Worm (Caenorhabditis elegans) whole organism, young adult: ENCODE data around the gene K05G3.1.
"Not testable (repeated sequence)": the region's sequence is repeated elsewhere in the genome, so short reads cannot be mapped to it uniquely, and the experiment has no call there.

Experiments used
- B0261.1 ChIP-seq: sonication (generic microtip); optimal IDR thresholded peaks from 2 replicates; lab custom pipeline; 2016; ENCODE audit warnings: mild to moderate bottlenecking, missing genetic modification characterization, moderate library complexity, missing compliant biosample characterization
- B0336.3 ChIP-seq: fragments of 200-800 bp; sonication (Bioruptor generic); IDR thresholded peaks from 2 replicates; pipeline ENCODE4 v1.3.6; 2022; ENCODE audit warnings: missing genetic modification characterization, missing compliant biosample characterization
- F57C9.4 ChIP-seq: sonication (generic microtip); optimal IDR thresholded peaks from 2 replicates; lab custom pipeline; 2017; ENCODE audit warnings: mild to moderate bottlenecking, missing genetic modification characterization, missing compliant biosample characterization
- T26A5.8 ChIP-seq: sonication (generic microtip); optimal IDR thresholded peaks from 2 replicates; lab custom pipeline; 2016; ENCODE audit warnings: missing genetic modification characterization, missing compliant biosample characterization
- Y56A3A.18 ChIP-seq: fragments of 200-800 bp; sonication (Bioruptor generic); IDR thresholded peaks from 2 replicates; pipeline ENCODE4 v1.3.6; 2022; ENCODE audit warnings: missing genetic modification reagents, missing genetic modification characterization, missing compliant biosample characterization
- ZK185.1 ChIP-seq: sonication (generic microtip); optimal IDR thresholded peaks from 2 replicates; lab custom pipeline; 2016; ENCODE audit warnings: mild to moderate bottlenecking, missing genetic modification characterization, missing compliant biosample characterization; ENCODE audit not compliant: poor library complexity, severe bottlenecking
- ama-1 ChIP-seq, 3 experiments: fragments of 150-350 bp in 1 of 3; sonication (generic microtip) in 2 of 3; optimal IDR thresholded peaks; 2 replicates each; lab custom pipeline; 2014 to 2018; ENCODE audit warnings: missing biosample characterization in 2 of 3, missing genetic modification characterization in 2 of 3, missing genetic modification reagents in 2 of 3
- atf-7 ChIP-seq: sonication (generic microtip); optimal IDR thresholded peaks from 2 replicates; lab custom pipeline; 2017; ENCODE audit warnings: mild to moderate bottlenecking, missing genetic modification characterization, missing compliant biosample characterization
- cebp-1 ChIP-seq, 2 experiments: fragments of 200-800 bp in 1 of 2; sonication (Bioruptor generic) in 1 of 2; sonication (generic microtip) in 1 of 2; IDR thresholded peaks in 1 of 2; optimal IDR thresholded peaks in 1 of 2; 2 replicates each; pipeline versions ENCODE4 v1.3.6 to Lab custom; 2017 to 2022; ENCODE audit warnings: missing compliant biosample characterization in 2 of 2, missing genetic modification characterization in 2 of 2, mild to moderate bottlenecking in 1 of 2, missing genetic modification reagents in 1 of 2, moderate library complexity in 1 of 2
- ceh-58 ChIP-seq: fragments of 200-800 bp; sonication (Bioruptor generic); IDR thresholded peaks from 2 replicates; pipeline ENCODE4 v1.3.6; 2022; ENCODE audit warnings: missing genetic modification characterization, missing compliant biosample characterization
- chd-7 ChIP-seq: sonication (generic microtip); optimal IDR thresholded peaks from 2 replicates; lab custom pipeline; 2016; ENCODE audit warnings: mild to moderate bottlenecking, missing genetic modification characterization, moderate library complexity, missing compliant biosample characterization
- die-1 ChIP-seq: sonication (generic microtip); optimal IDR thresholded peaks from 2 replicates; lab custom pipeline; 2016; ENCODE audit warnings: missing genotype, mild to moderate bottlenecking, missing genetic modification characterization, missing compliant biosample characterization
- dox-1 ChIP-seq: fragments of 200-800 bp; sonication (Bioruptor generic); IDR thresholded peaks from 2 replicates; pipeline ENCODE4 v1.3.6; 2022; ENCODE audit warnings: missing genetic modification reagents, missing genetic modification characterization, missing compliant biosample characterization
- ets-4 ChIP-seq: fragments of 200-800 bp; sonication (Bioruptor generic); optimal IDR thresholded peaks from 2 replicates; lab custom pipeline; 2018; ENCODE audit warnings: mild to moderate bottlenecking, missing genetic modification characterization, missing compliant biosample characterization
- him-1 ChIP-seq: sonication (generic microtip); optimal IDR thresholded peaks from 2 replicates; lab custom pipeline; 2016; ENCODE audit warnings: missing genotype, missing genetic modification reagents, missing genetic modification characterization, missing compliant biosample characterization
- hlh-26 ChIP-seq: fragments of 200-800 bp; sonication (Bioruptor generic); conservative IDR thresholded peaks from 2 replicates; pipeline ENCODE4 v1.3.6; 2022; ENCODE audit warnings: missing genetic modification reagents, missing genetic modification characterization, missing compliant biosample characterization
- hrde-1 ChIP-seq: sonication (generic microtip); optimal IDR thresholded peaks from 2 replicates; lab custom pipeline; 2016; ENCODE audit warnings: missing genetic modification characterization, mild to moderate bottlenecking, missing compliant biosample characterization, moderate library complexity, missing genotype, missing genetic modification reagents, borderline replicate concordance
- hsf-1 ChIP-seq: fragments of 200-800 bp; sonication (Bioruptor generic); IDR thresholded peaks from 2 replicates; pipeline ENCODE4 v1.3.6; 2022; ENCODE audit warnings: missing genetic modification reagents, missing genetic modification characterization, missing compliant biosample characterization
- let-607 ChIP-seq, 2 experiments: fragments of 200-800 bp in 1 of 2; sonication (Bioruptor generic) in 1 of 2; sonication (generic microtip) in 1 of 2; optimal IDR thresholded peaks; 2 replicates each; lab custom pipeline; 2016 to 2018; ENCODE audit warnings: mild to moderate bottlenecking in 2 of 2, missing compliant biosample characterization in 2 of 2, missing genetic modification characterization in 2 of 2, moderate library complexity in 2 of 2, missing genotype in 1 of 2
- lin-54 ChIP-seq: fragments of 200-800 bp; sonication (Bioruptor generic); optimal IDR thresholded peaks from 2 replicates; lab custom pipeline; 2018; ENCODE audit warnings: mild to moderate bottlenecking, missing genetic modification characterization, missing compliant biosample characterization
- lsl-1 ChIP-seq: fragments of 200-800 bp; sonication (Bioruptor generic); optimal IDR thresholded peaks from 2 replicates; lab custom pipeline; 2018; ENCODE audit warnings: mild to moderate bottlenecking, missing genetic modification characterization, moderate library complexity, missing compliant biosample characterization
- madf-10 ChIP-seq: sonication (generic microtip); optimal IDR thresholded peaks from 2 replicates; lab custom pipeline; 2016; ENCODE audit warnings: mild to moderate bottlenecking, missing genetic modification characterization, missing compliant biosample characterization
- madf-3 ChIP-seq: fragments of 200-800 bp; sonication (Bioruptor generic); IDR thresholded peaks from 2 replicates; pipeline ENCODE4 v1.3.6; 2022; ENCODE audit warnings: missing genetic modification reagents, missing genetic modification characterization, missing compliant biosample characterization
- mcd-1 ChIP-seq: fragments of 200-800 bp; sonication (Bioruptor generic); IDR thresholded peaks from 2 replicates; pipeline ENCODE4 v1.3.6; 2022; ENCODE audit warnings: missing genetic modification reagents, missing genetic modification characterization, missing compliant biosample characterization
- mel-28 ChIP-seq: sonication (generic microtip); optimal IDR thresholded peaks from 2 replicates; lab custom pipeline; 2016; ENCODE audit warnings: borderline replicate concordance, mild to moderate bottlenecking, missing genetic modification characterization, missing compliant biosample characterization
- mxl-1 ChIP-seq: sonication (generic microtip); optimal IDR thresholded peaks from 2 replicates; lab custom pipeline; 2016; ENCODE audit warnings: missing genetic modification characterization, missing compliant biosample characterization
- nfya-1 ChIP-seq: sonication (generic microtip); optimal IDR thresholded peaks from 2 replicates; lab custom pipeline; 2017; ENCODE audit warnings: antibody characterized with exemption, missing compliant biosample characterization, missing genetic modification characterization, borderline replicate concordance; ENCODE audit not compliant: insufficient read depth
- nhr-80 ChIP-seq: sonication (generic microtip); optimal IDR thresholded peaks from 2 replicates; lab custom pipeline; 2016; ENCODE audit warnings: missing genetic modification characterization, missing compliant biosample characterization
- pbrm-1 ChIP-seq: fragments of 200-800 bp; sonication (Bioruptor generic); IDR thresholded peaks from 2 replicates; pipeline ENCODE4 v1.3.6; 2022; ENCODE audit warnings: missing genetic modification reagents, missing genetic modification characterization, missing compliant biosample characterization
- rec-8 ChIP-seq, 2 experiments: sonication (generic microtip); optimal IDR thresholded peaks; 2 replicates each; lab custom pipeline; 2016; ENCODE audit warnings: mild to moderate bottlenecking in 2 of 2, missing genetic modification characterization in 2 of 2, missing genetic modification reagents in 2 of 2, missing genotype in 2 of 2, missing biosample characterization in 1 of 2, missing compliant biosample characterization in 1 of 2, moderate library complexity in 1 of 2
- sdz-38 ChIP-seq: sonication (generic microtip); optimal IDR thresholded peaks from 2 replicates; lab custom pipeline; 2016; ENCODE audit warnings: missing genotype, missing genetic modification characterization, missing compliant biosample characterization
- snpc-4 ChIP-seq, 5 experiments: fragments of 150-350 bp in 1 of 5; sonication (generic microtip) in 4 of 5; optimal IDR thresholded peaks; 2 replicates each; lab custom pipeline; 2014 to 2018; ENCODE audit warnings: missing genetic modification characterization in 5 of 5, missing biosample characterization in 3 of 5, antibody characterized with exemption in 2 of 5, mild to moderate bottlenecking in 2 of 5, missing compliant biosample characterization in 2 of 5, missing genotype in 2 of 5, moderate library complexity in 2 of 5, missing genetic modification reagents in 1 of 5
- sptf-2 ChIP-seq: fragments of 200-800 bp; sonication (Bioruptor generic); optimal IDR thresholded peaks from 2 replicates; lab custom pipeline; 2018; ENCODE audit warnings: mild to moderate bottlenecking, missing genetic modification characterization, missing compliant biosample characterization
- unc-130 ChIP-seq: sonication (generic microtip); optimal IDR thresholded peaks from 2 replicates; lab custom pipeline; 2016; ENCODE audit warnings: missing genetic modification reagents, missing genetic modification characterization, missing compliant biosample characterization
- zfh-2 ChIP-seq: fragments of 200-800 bp; sonication (Bioruptor generic); conservative IDR thresholded peaks from 2 replicates; pipeline ENCODE4 v1.3.6; 2022; ENCODE audit warnings: missing genetic modification reagents, missing genetic modification characterization, missing compliant biosample characterization
- ztf-18 ChIP-seq: sonication (generic microtip); optimal IDR thresholded peaks from 2 replicates; lab custom pipeline; 2016; ENCODE audit warnings: missing genotype, mild to moderate bottlenecking, missing genetic modification characterization, missing compliant biosample characterization
- ztf-26 ChIP-seq: sonication (generic microtip); optimal IDR thresholded peaks from 2 replicates; lab custom pipeline; 2017; ENCODE audit warnings: missing genetic modification characterization, missing compliant biosample characterization
- ztf-28 ChIP-seq: fragments of 200-800 bp; sonication (Bioruptor generic); IDR thresholded peaks from 2 replicates; pipeline ENCODE4 v1.3.6; 2022; ENCODE audit warnings: missing genetic modification reagents, missing genetic modification characterization, missing compliant biosample characterization
- ztf-3 ChIP-seq: fragments of 200-800 bp; sonication (Bioruptor generic); optimal IDR thresholded peaks from 2 replicates; lab custom pipeline; 2018; ENCODE audit warnings: mild to moderate bottlenecking, missing genetic modification characterization, missing compliant biosample characterization

K05G3.1 gene

ce11 chrX:16501032-16501431 lies at the start of gene K05G3.1:
Gene K05G3.1 (plus strand): TSS chrX:16501332.
- TF ChIP-seq ama-1 (optimal IDR thresholded peaks at IDR 0.05; lab: Kevin White, UChicago) (no peak), ama-1 (GFP tag; optimal IDR thresholded peaks at IDR 0.05; lab: Kevin White, UChicago) (no peak), sptf-2 (GFP tag; lab: Kevin White, UChicago) (no peak)
- TF ChIP-seq, all 124 proteins: peak for 0

- not testable (repeated sequence) for TF ChIP-seq zfh-2, hsf-1, Y56A3A.18 (GFP tag; lab: Robert Waterston, UW)
These were observed 49.5 kb upstream of the K05G3.1 start, which contains the start of gene F38E9.4 for ce11 chrX:16451642-16452041. Gene F38E9.4 (plus strand): TSS chrX:16451942.

ce11 chrX:16456659-16457058 lies 44.5 kb upstream of the K05G3.1 start, which contains the start of gene nas-39:
Gene nas-39 (plus strand): TSS chrX:16456927.
- TF ChIP-seq ztf-26 (tag; lab: Kevin White, UChicago) (no peak), ZK185.1 (no peak), nhr-80 (tag; lab: Kevin White, UChicago) (peak; percentile 73), dox-1 (0 out of 2 replicates have a peak, but pooled peaks have one; percentile 7)

ce11 chrX:16457113-16457512 lies 44.0 kb upstream of the K05G3.1 start:
- TF ChIP-seq zfh-2 (GFP tag; lab: Robert Waterston, UW) (peak; percentile 78), ztf-3 (no peak)

- TF ChIP-seq ztf-18 (tag; lab: Kevin White, UChicago) (no peak), die-1 (tag; lab: Kevin White, UChicago) (no peak), hrde-1 (tag; lab: Kevin White, UChicago) (no peak), cebp-1 (GFP tag; IDR thresholded peaks at IDR 0.05; lab: Robert Waterston, UW) (no peak), cebp-1 (tag; optimal IDR thresholded peaks at IDR 0.05; lab: Kevin White, UChicago) (no peak), Y56A3A.18 (GFP tag; lab: Robert Waterston, UW) (no peak), B0261.1 (tag; lab: Kevin White, UChicago) (peak; percentile 68), ztf-28 (GFP tag; lab: Robert Waterston, UW) (no peak), unc-130 (GFP tag; lab: Kevin White, UChicago) (no peak), mcd-1 (GFP tag; lab: Robert Waterston, UW) (no peak), snpc-4 (GFP tag; optimal IDR thresholded peaks at IDR 0.05; lab: Kevin White, UChicago) (peak; percentile 50), snpc-4 (tag; optimal IDR thresholded peaks at IDR 0.05; lab: Kevin White, UChicago) (peak in 3 of 4 experiments; percentile 20 to 73 (median 57)), rec-8 (tag; optimal IDR thresholded peaks at IDR 0.05; lab: Kevin White, UChicago) (no peak), lin-54 (GFP tag; lab: Kevin White, UChicago) (no peak), let-607 (tag; optimal IDR thresholded peaks at IDR 0.05; lab: Kevin White, UChicago) (no peak), madf-3 (GFP tag; lab: Robert Waterston, UW) (no peak), B0336.3 (no peak), pbrm-1 (peak; percentile 63; the same call in 1 of the 2 replicates), chd-7 (tag; lab: Kevin White, UChicago) (no peak), lsl-1 (GFP tag; lab: Kevin White, UChicago) (no peak), nhr-80 (tag; lab: Kevin White, UChicago) (no peak), F57C9.4 (tag; lab: Kevin White, UChicago) (no peak), mxl-1 (tag; lab: Kevin White, UChicago) (no peak), madf-10 (no peak), nfya-1 (no peak), him-1 (tag; lab: Kevin White, UChicago) (peak; percentile 72), ceh-58 (GFP tag; lab: Robert Waterston, UW) (no peak), ets-4 (GFP tag; lab: Kevin White, UChicago) (no peak), hlh-26 (GFP tag; lab: Robert Waterston, UW) (no peak), mel-28 (tag; lab: Kevin White, UChicago) (no peak), atf-7 (tag; lab: Kevin White, UChicago) (no peak), sdz-38 (tag; lab: Kevin White, UChicago) (no peak), T26A5.8 (tag; lab: Kevin White, UChicago) (no peak)
These were observed 39.8 kb upstream of the K05G3.1 start for ce11 chrX:16461319-16461718.
